Worm (Caenorhabditis elegans): ENCODE measurements around the gene affl-2.

Gene affl-2

ce11 chrIII:434361-434941, at the start of gene affl-2:
Gene affl-2, plus strand, starts transcription at chrIII:434891.
- TF ChIP-seq mep-1 (tag; optimal IDR thresholded peaks at IDR 0.05): peak; percentile 70
- 0 out of 2 replicates have a peak, but pooled peaks have one; percentile 1 for TF ChIP-seq isw-1 (GFP tag; IDR thresholded peaks at IDR 0.05)
- TF ChIP-seq ama-1 (optimal IDR thresholded peaks at IDR 0.05): no peak
- TF ChIP-seq snu-23 (GFP tag; optimal IDR thresholded peaks at IDR 0.05): peak; percentile 45
- no peak for TF ChIP-seq fos-1 (tag; optimal IDR thresholded peaks at IDR 0.05)
- TF ChIP-seq nhr-20 (tag; optimal IDR thresholded peaks at IDR 0.05): peak; percentile 14
- TF ChIP-seq sptf-1 (tag; optimal IDR thresholded peaks at IDR 0.05): no peak
- TF ChIP-seq mab-9 (GFP tag; IDR thresholded peaks at IDR 0.05): no peak
- no peak for TF ChIP-seq aha-1 (tag; optimal IDR thresholded peaks at IDR 0.05)
- TF ChIP-seq tlp-1 (tag; optimal IDR thresholded peaks at IDR 0.05): no peak
- peak in 1 of 2 experiments; percentile 20 for TF ChIP-seq lin-35 (GFP tag; optimal IDR thresholded peaks at IDR 0.05)
- TF ChIP-seq fkh-8 (tag; optimal IDR thresholded peaks at IDR 0.05): no peak
- TF ChIP-seq C34B4.2 (tag; optimal IDR thresholded peaks at IDR 0.05): no peak
- no peak for TF ChIP-seq hlh-17 (GFP tag; optimal IDR thresholded peaks at IDR 0.05; ENCODE audit: borderline replicate concordance)
- TF ChIP-seq sox-4 (tag; optimal IDR thresholded peaks at IDR 0.05): no peak
- TF ChIP-seq aly-2 (tag; optimal IDR thresholded peaks at IDR 0.05): no peak
- TF ChIP-seq unc-86 (tag; optimal IDR thresholded peaks at IDR 0.05): no peak
- TF ChIP-seq rnt-1 (tag; optimal IDR thresholded peaks at IDR 0.05): peak; percentile 9
- peak; percentile 90 for TF ChIP-seq blmp-1 (tag; optimal IDR thresholded peaks at IDR 0.05)
- TF ChIP-seq ces-1 (GFP tag; optimal IDR thresholded peaks at IDR 0.05): no peak
- TF ChIP-seq lir-3 (tag; optimal IDR thresholded peaks at IDR 0.05; ENCODE audit: poor library complexity): no peak
- no peak for TF ChIP-seq ceh-8 (GFP tag; optimal IDR thresholded peaks at IDR 0.05)
- peak; percentile 74 for TF ChIP-seq lin-14 (GFP tag; optimal IDR thresholded peaks at IDR 0.05)
- no peak for TF ChIP-seq ztf-11 (tag; optimal IDR thresholded peaks at IDR 0.05)
- no peak for TF ChIP-seq unc-130 (tag; optimal IDR thresholded peaks at IDR 0.05)
- TF ChIP-seq ets-5 (GFP tag; IDR thresholded peaks at IDR 0.05): no peak
- no peak for TF ChIP-seq ceh-63 (GFP tag; optimal IDR thresholded peaks at IDR 0.05)
- TF ChIP-seq nhr-76 (tag; optimal IDR thresholded peaks at IDR 0.05): no peak
- TF ChIP-seq pqm-1 (tag; optimal IDR thresholded peaks at IDR 0.05): no peak
- no peak for TF ChIP-seq fkh-10 (GFP tag; optimal IDR thresholded peaks at IDR 0.05)
- no peak for TF ChIP-seq pag-3 (tag; optimal IDR thresholded peaks at IDR 0.05; ENCODE audit: borderline replicate concordance, insufficient read depth)
- peak in 2 of 6 experiments; percentile 2 to 74 for TF ChIP-seq elt-3 (tag; optimal IDR thresholded peaks at IDR 0.05)
- TF ChIP-seq grh-1 (GFP tag; IDR thresholded peaks at IDR 0.05): no peak
- no peak for TF ChIP-seq lin-13 (GFP tag; optimal IDR thresholded peaks at IDR 0.05)
- no peak for TF ChIP-seq snpc-4 (tag; optimal IDR thresholded peaks at IDR 0.05)
- TF ChIP-seq fkh-4 (tag; optimal IDR thresholded peaks at IDR 0.05; ENCODE audit: borderline replicate concordance): no peak
- TF ChIP-seq F16B12.6 (tag; optimal IDR thresholded peaks at IDR 0.05): no peak
- TF ChIP-seq jun-1 (tag; optimal IDR thresholded peaks at IDR 0.05): no peak

ce11 chrIII:385068-385467, 49.6 kb upstream of the affl-2 start:
- TF ChIP-seq lir-3 (tag; optimal IDR thresholded peaks at IDR 0.05; ENCODE audit: poor library complexity) (peak; percentile 21), ceh-63 (GFP tag; optimal IDR thresholded peaks at IDR 0.05) (no peak), rnt-1 (tag; optimal IDR thresholded peaks at IDR 0.05) (peak; percentile 18)

- TF ChIP-seq fkh-4 (tag; optimal IDR thresholded peaks at IDR 0.05; ENCODE audit: borderline replicate concordance) (no peak), ztf-11 (tag; optimal IDR thresholded peaks at IDR 0.05) (no peak), grh-1 (GFP tag; IDR thresholded peaks at IDR 0.05) (0 out of 2 replicates have a peak, but pooled peaks have one; percentile 28), vab-15 (tag; optimal IDR thresholded peaks at IDR 0.05) (no peak), lin-35 (GFP tag; optimal IDR thresholded peaks at IDR 0.05) (no peak), C16A3.4 (tag; optimal IDR thresholded peaks at IDR 0.05) (no peak), sox-4 (tag; optimal IDR thresholded peaks at IDR 0.05) (no peak), hlh-4 (tag; optimal IDR thresholded peaks at IDR 0.05) (no peak), ceh-88 (GFP tag; IDR thresholded peaks at IDR 0.05) (no peak), blmp-1 (tag; optimal IDR thresholded peaks at IDR 0.05) (peak; percentile 10), ces-1 (GFP tag; optimal IDR thresholded peaks at IDR 0.05) (no peak), nhr-71 (tag; optimal IDR thresholded peaks at IDR 0.05) (peak; percentile 5), unc-62 (GFP tag; optimal IDR thresholded peaks at IDR 0.05) (no peak), nhr-20 (tag; optimal IDR thresholded peaks at IDR 0.05) (peak; percentile 19), ceh-90 (tag; optimal IDR thresholded peaks at IDR 0.05) (no peak), ztf-4 (tag; optimal IDR thresholded peaks at IDR 0.05) (no peak), nhr-85 (tag) (peak; percentile 88), snu-23 (GFP tag; optimal IDR thresholded peaks at IDR 0.05) (peak; percentile 8), sup-37 (GFP tag; optimal IDR thresholded peaks at IDR 0.05) (no peak), nhr-237 (tag; optimal IDR thresholded peaks at IDR 0.05) (no peak), snpc-4 (tag; optimal IDR thresholded peaks at IDR 0.05) (no peak)
Measured at ce11 chrIII:400898-401297, 33.8 kb upstream of the affl-2 start.
